Fruit fly (Drosophila melanogaster) whole organism, embryonic: Measurements from ENCODE around the gene Dlic.
A peak's percentile ranks its signal among the peaks of the same experiment; 100 is the strongest.

Experiments
- Atf6 ChIP-seq: fragments of 200-800 bp; sonication (Bioruptor generic); IDR thresholded peaks from 2 replicates; pipeline ENCODE4 v1.3.6; 2022; ENCODE audit warnings: missing biosample characterization, missing genetic modification characterization
- CG10321 ChIP-seq: fragments of 200-800 bp; sonication (Bioruptor generic); IDR thresholded peaks from 2 replicates; pipeline ENCODE4 v1.3.6; 2022; ENCODE audit warnings: missing biosample characterization, missing genetic modification characterization
- CG10979 ChIP-seq: fragments of 200-800 bp; sonication (Bioruptor generic); optimal IDR thresholded peaks from 2 replicates; lab custom pipeline; 2018; ENCODE audit warnings: missing biosample characterization, mild to moderate bottlenecking, missing genetic modification characterization, moderate library complexity
- CG13123 ChIP-seq: fragments of 200-800 bp; sonication (Bioruptor generic); optimal IDR thresholded peaks from 2 replicates; lab custom pipeline; 2016; ENCODE audit warnings: missing biosample characterization, missing genetic modification characterization
- CG1529 ChIP-seq: fragments of 200-800 bp; sonication (Bioruptor generic); optimal IDR thresholded peaks from 3 replicates; lab custom pipeline; 2018; ENCODE audit warnings: missing biosample characterization, missing genetic modification characterization
- CG17328 ChIP-seq: fragments of 200-800 bp; sonication (Bioruptor generic); IDR thresholded peaks from 2 replicates; pipeline ENCODE4 v1.3.6; 2022; ENCODE audit warnings: missing biosample characterization, missing genetic modification characterization
- CG17912 ChIP-seq: fragments of 200-800 bp; sonication (Bioruptor generic); optimal IDR thresholded peaks from 2 replicates; lab custom pipeline; 2018; ENCODE audit warnings: missing biosample characterization, mild to moderate bottlenecking, missing genetic modification characterization
- CG18619 ChIP-seq: fragments of 200-800 bp; sonication (Bioruptor generic); optimal IDR thresholded peaks from 3 replicates; lab custom pipeline; 2017; ENCODE audit warnings: missing biosample characterization, mild to moderate bottlenecking, missing genetic modification characterization
- CG32532 ChIP-seq: fragments of 200-800 bp; sonication (Bioruptor generic); IDR thresholded peaks from 2 replicates; pipeline ENCODE4 v1.3.6; 2022; ENCODE audit warnings: missing biosample characterization, missing genetic modification characterization
- CG3281 ChIP-seq: fragments of 200-800 bp; sonication (Bioruptor generic); optimal IDR thresholded peaks from 3 replicates; lab custom pipeline; 2017; ENCODE audit warnings: missing biosample characterization, mild to moderate bottlenecking, missing genetic modification characterization
- CG4360 ChIP-seq: fragments of 200-800 bp; sonication (Bioruptor generic); IDR thresholded peaks from 2 replicates; pipeline ENCODE4 v1.3.6; 2022; ENCODE audit warnings: missing biosample characterization, missing genetic modification characterization
- CG4404 ChIP-seq: fragments of 200-800 bp; sonication (Bioruptor generic); IDR thresholded peaks from 2 replicates; pipeline ENCODE4 v1.3.6; 2022; ENCODE audit warnings: missing biosample characterization, missing genetic modification characterization
- CG4424 ChIP-seq: fragments of 200-800 bp; sonication (Bioruptor generic); optimal IDR thresholded peaks from 3 replicates; lab custom pipeline; 2016; ENCODE audit warnings: missing biosample characterization, missing genetic modification characterization
- CG6813 ChIP-seq: fragments of 200-800 bp; sonication (Bioruptor generic); optimal IDR thresholded peaks from 2 replicates; lab custom pipeline; 2017; ENCODE audit warnings: missing biosample characterization, missing genetic modification characterization, mild to moderate bottlenecking, moderate library complexity, missing genetic modification reagents
- CG9932 ChIP-seq: fragments of 200-800 bp; sonication (Bioruptor generic); IDR thresholded peaks from 2 replicates; pipeline ENCODE4 v1.3.6; 2022; ENCODE audit warnings: missing biosample characterization, missing genetic modification characterization
- Deaf1 ChIP-seq: fragments of 200-800 bp; optimal IDR thresholded peaks from 3 replicates; lab custom pipeline; 2019; ENCODE audit warnings: missing biosample characterization, mild to moderate bottlenecking, missing genetic modification characterization, moderate library complexity
- Fer1 ChIP-seq: fragments of 200-800 bp; sonication (Bioruptor generic); optimal IDR thresholded peaks from 2 replicates; lab custom pipeline; 2017; ENCODE audit warnings: missing biosample characterization, mild to moderate bottlenecking, missing genetic modification characterization
- Hr51 ChIP-seq, 2 experiments: fragments of 200-800 bp; sonication (Bioruptor generic); optimal IDR thresholded peaks; 2 replicates in 1 of 2; 3 replicates in 1 of 2; lab custom pipeline; 2016 to 2018; ENCODE audit warnings: missing biosample characterization in 2 of 2, missing genetic modification characterization in 2 of 2, mild to moderate bottlenecking in 1 of 2, moderate library complexity in 1 of 2
- Med ChIP-seq: fragments of 200-800 bp; sonication (Bioruptor generic); peaks from one replicate; lab custom pipeline; 2016; ENCODE audit warnings: missing biosample characterization, missing genetic modification characterization, mild to moderate bottlenecking, inconsistent platforms, moderate library complexity
- Mrtf ChIP-seq: fragments of 200-800 bp; sonication (Bioruptor generic); IDR thresholded peaks from 3 replicates; pipeline ENCODE4 v1.3.6; 2022; ENCODE audit warnings: missing biosample characterization, missing genetic modification characterization
- NC2β ChIP-seq: fragments of 200-800 bp; sonication (Bioruptor generic); optimal IDR thresholded peaks from 2 replicates; lab custom pipeline; 2016; ENCODE audit warnings: missing biosample characterization, missing genetic modification characterization
- Nf-YC ChIP-seq: fragments of 200-800 bp; optimal IDR thresholded peaks from 3 replicates; lab custom pipeline; 2019; ENCODE audit warnings: missing biosample characterization, mild to moderate bottlenecking, missing genetic modification characterization, moderate library complexity
- Ptx1 ChIP-seq: fragments of 200-800 bp; sonication (Bioruptor generic); IDR thresholded peaks from 2 replicates; pipeline ENCODE4 v1.3.6; 2022; ENCODE audit warnings: missing biosample characterization, missing genetic modification characterization
- Rfx ChIP-seq: fragments of 200-800 bp; sonication (Bioruptor generic); IDR thresholded peaks from 2 replicates; pipeline ENCODE4 v1.3.6; 2022; ENCODE audit warnings: missing biosample characterization, missing genetic modification characterization
- Trl ChIP-seq, 3 experiments: fragments of >200 bp in 2 of 3; fragments of 200-800 bp in 1 of 3; sonication (Bioruptor generic) in 1 of 3; optimal IDR thresholded peaks; 2 replicates in 1 of 3; 3 replicates in 2 of 3; lab custom pipeline; 2016 to 2017; ENCODE audit warnings: missing biosample characterization in 1 of 3, missing genetic modification characterization in 1 of 3
- aop ChIP-seq: fragments of 200-800 bp; sonication (Bioruptor generic); IDR thresholded peaks from 2 replicates; pipeline ENCODE4 v1.3.6; 2022; ENCODE audit warnings: missing biosample characterization, missing genetic modification characterization
- br ChIP-seq: fragments of >200 bp; optimal IDR thresholded peaks from 2 replicates; lab custom pipeline; 2017
- dan ChIP-seq: fragments of 200-800 bp; sonication (Bioruptor generic); IDR thresholded peaks from 2 replicates; pipeline ENCODE4 v1.3.6; 2022; ENCODE audit warnings: missing biosample characterization, missing genetic modification characterization
- dmrt99B ChIP-seq: fragments of 200-800 bp; sonication (Bioruptor generic); optimal IDR thresholded peaks from 2 replicates; lab custom pipeline; 2018; ENCODE audit warnings: missing biosample characterization, mild to moderate bottlenecking, missing genetic modification characterization, moderate library complexity
- dysf ChIP-seq: fragments of 200-800 bp; sonication (Bioruptor generic); IDR thresholded peaks from 3 replicates; pipeline ENCODE4 v1.3.6; 2022; ENCODE audit warnings: missing biosample characterization, missing genetic modification characterization
- fd96Cb ChIP-seq: fragments of 200-800 bp; sonication (Bioruptor generic); optimal IDR thresholded peaks from 2 replicates; lab custom pipeline; 2018; ENCODE audit warnings: missing biosample characterization, mild to moderate bottlenecking, missing genetic modification characterization, moderate library complexity
- ham ChIP-seq: fragments of 200-800 bp; sonication (Bioruptor generic); IDR thresholded peaks from 2 replicates; pipeline ENCODE4 v1.3.6; 2022; ENCODE audit warnings: missing biosample characterization, missing genetic modification characterization
- insv ChIP-seq, 2 experiments: fragments of 200-800 bp; sonication (Bioruptor generic); optimal IDR thresholded peaks; 3 replicates each; lab custom pipeline; 2016 to 2018; ENCODE audit warnings: missing biosample characterization in 2 of 2, missing genetic modification characterization in 2 of 2
- kay ChIP-seq: fragments of 200-800 bp; sonication (Bioruptor generic); optimal IDR thresholded peaks from 2 replicates; lab custom pipeline; 2016; ENCODE audit warnings: missing biosample characterization, missing genetic modification characterization
- lab ChIP-seq: fragments of 200-800 bp; sonication (Bioruptor generic); optimal IDR thresholded peaks from 3 replicates; lab custom pipeline; 2017; ENCODE audit warnings: missing biosample characterization, missing genetic modification characterization, mild to moderate bottlenecking, moderate library complexity, missing genetic modification reagents
- lmd ChIP-seq: fragments of 200-800 bp; sonication (Bioruptor generic); IDR thresholded peaks from 2 replicates; pipeline ENCODE4 v1.3.6; 2022; ENCODE audit warnings: missing biosample characterization, missing genetic modification characterization
- onecut ChIP-seq: fragments of 200-800 bp; sonication (Bioruptor generic); IDR thresholded peaks from 2 replicates; pipeline ENCODE4 v1.3.6; 2022; ENCODE audit warnings: missing biosample characterization, missing genetic modification characterization
- prd ChIP-seq, 3 experiments: fragments of >200 bp in 2 of 3; fragments of 200-800 bp in 1 of 3; sonication (Bioruptor generic) in 1 of 3; optimal IDR thresholded peaks in 2 of 3; IDR thresholded peaks in 1 of 3; 2 replicates in 2 of 3; 3 replicates in 1 of 3; pipeline versions ENCODE4 v1.3.6 to Lab custom; 2017 to 2022; ENCODE audit warnings: missing biosample characterization in 1 of 3, missing genetic modification characterization in 1 of 3
- row ChIP-seq: fragments of 200-800 bp; sonication (Bioruptor generic); IDR thresholded peaks from 3 replicates; pipeline ENCODE4 v1.3.6; 2022; ENCODE audit warnings: missing biosample characterization, missing genetic modification characterization
- sd ChIP-seq: fragments of 200-800 bp; sonication (Bioruptor generic); optimal IDR thresholded peaks from 3 replicates; lab custom pipeline; 2018; ENCODE audit warnings: missing biosample characterization, mild to moderate bottlenecking, missing genetic modification characterization, moderate library complexity
- sens ChIP-seq: fragments of 200-800 bp; sonication (Bioruptor generic); peaks from one replicate; lab custom pipeline; 2016; ENCODE audit warnings: missing biosample characterization, missing genetic modification characterization
- tgo ChIP-seq: fragments of 200-800 bp; sonication (Bioruptor generic); IDR thresholded peaks from 3 replicates; pipeline ENCODE4 v1.3.6; 2022; ENCODE audit warnings: missing biosample characterization, missing genetic modification characterization
- twi ChIP-seq: fragments of 200-800 bp; optimal IDR thresholded peaks from 2 replicates; lab custom pipeline; 2019; ENCODE audit warnings: missing biosample characterization, mild to moderate bottlenecking, missing genetic modification characterization, moderate library complexity
- unc-4 ChIP-seq: fragments of 200-800 bp; sonication (Bioruptor generic); IDR thresholded peaks from 2 replicates; pipeline ENCODE4 v1.3.6; 2022; ENCODE audit warnings: missing biosample characterization, missing genetic modification characterization; ENCODE audit not compliant: partially characterized antibody

The Dlic gene

dm6 chrX:11155808-11156589, 1.8 kb downstream of the Dlic start (continued):
- TF ChIP-seq CG3281 (GFP tag; lab: Kevin White, UChicago) = peak; percentile 44
- TF ChIP-seq lmd (GFP tag; lab: Robert Waterston, UW) = peak; percentile 7; the same call in 1 of the 2 replicates
- TF ChIP-seq Atf6 (GFP tag; lab: Robert Waterston, UW) = 0 out of 2 replicates have a peak, but pooled peaks have one; percentile 19
- TF ChIP-seq Fer1 (GFP tag; lab: Kevin White, UChicago) = peak; percentile 7
- TF ChIP-seq lab (GFP tag; lab: Kevin White, UChicago) = peak; percentile 41
- TF ChIP-seq sens (GFP tag; lab: Kevin White, UChicago) = peak; percentile 2
- peak; percentile 42; the same call in 1 of the 3 replicates for TF ChIP-seq row (GFP tag; lab: Robert Waterston, UW)
- no peak for TF ChIP-seq twi (tag; lab: Kevin White, UChicago)
- peak; percentile 35 for TF ChIP-seq CG9932 (GFP tag; lab: Robert Waterston, UW)
- peak; percentile 30 for TF ChIP-seq kay
- TF ChIP-seq CG32532 (GFP tag; lab: Robert Waterston, UW) = peak; percentile 69
- TF ChIP-seq Hr51 (GFP tag; optimal IDR thresholded peaks at IDR 0.05; lab: Kevin White, UChicago) = peak in 1 of 2 experiments; percentile 16
- TF ChIP-seq CG4404 (GFP tag; lab: Robert Waterston, UW) = no peak
- no peak for TF ChIP-seq Nf-YC
- TF ChIP-seq insv (GFP tag; optimal IDR thresholded peaks at IDR 0.05; lab: Kevin White, UChicago) = peak; percentile 72 to 93
- TF ChIP-seq ham (GFP tag; lab: Robert Waterston, UW) = no peak
- peak; percentile 20; the same call in 1 of the 2 replicates for TF ChIP-seq CG4360
- peak; percentile 64 for TF ChIP-seq Med (GFP tag; lab: Kevin White, UChicago)
- peak; percentile 7 to 33 for TF ChIP-seq Trl (optimal IDR thresholded peaks at IDR 0.05; lab: Kevin White, UChicago)
- no peak for TF ChIP-seq Trl (GFP tag; optimal IDR thresholded peaks at IDR 0.05; lab: Kevin White, UChicago)

- TF ChIP-seq onecut = peak; percentile 23; the same call in 1 of the 2 replicates
- peak; percentile 63 for TF ChIP-seq sens (GFP tag; lab: Kevin White, UChicago)
- no peak for TF ChIP-seq NC2β
- TF ChIP-seq Deaf1 (tag; lab: Kevin White, UChicago) = peak; percentile 9
- TF ChIP-seq CG10321 (GFP tag; lab: Robert Waterston, UW) = no peak
- no peak for TF ChIP-seq aop (GFP tag; lab: Robert Waterston, UW)
- TF ChIP-seq Med (GFP tag; lab: Kevin White, UChicago) = peak; percentile 46
- no peak for TF ChIP-seq sd (tag; lab: Kevin White, UChicago)
- TF ChIP-seq row (GFP tag; lab: Robert Waterston, UW) = 0 out of 3 replicates have a peak, but pooled peaks have one; percentile 17
Observed at dm6 chrX:11159710-11160446, 5.7 kb downstream of the Dlic start, which contains the start of gene CG32668. CG32668 (minus strand) TSS chrX:11159760.

- TF ChIP-seq CG17912 (GFP tag; lab: Kevin White, UChicago) (no peak), Rfx (peak; percentile 47), dan (GFP tag; lab: Robert Waterston, UW) (no peak), CG10979 (tag; lab: Kevin White, UChicago) (peak; percentile 0), CG6813 (no peak), CG13123 (GFP tag; lab: Kevin White, UChicago) (no peak), fd96Cb (no peak), br (lab: Kevin White, UChicago) (no peak), CG18619 (no peak), kay (no peak), CG17328 (no peak), Ptx1 (GFP tag; lab: Robert Waterston, UW) (peak; percentile 22; the same call in 1 of the 2 replicates), dmrt99B (tag; lab: Kevin White, UChicago) (no peak), tgo (GFP tag; lab: Robert Waterston, UW) (no peak), unc-4 (GFP tag; lab: Robert Waterston, UW) (no peak), sd (tag; lab: Kevin White, UChicago) (no peak), Mrtf (GFP tag; lab: Robert Waterston, UW) (no peak), dysf (0 out of 3 replicates have a peak, but pooled peaks have one; percentile 22), CG4424 (no peak), CG1529 (GFP tag; lab: Kevin White, UChicago) (no peak), prd (optimal IDR thresholded peaks at IDR 0.05; lab: Kevin White, UChicago) (no peak), prd (GFP tag; IDR thresholded peaks at IDR 0.05; lab: Robert Waterston, UW) (peak; percentile 32; the same call in 1 of the 3 replicates)
Observed at dm6 chrX:11168958-11169357, 14.7 kb downstream of the Dlic start, which contains the start of gene Antdh. Antdh (minus strand) TSS chrX:11169058.
